Fruit fly (Drosophila melanogaster) whole organism: Measurements from ENCODE around the gene Cyp304a1.

Source experiments
- EcR ChIP-seq, 2 experiments: fragments of >200 bp; optimal IDR thresholded peaks; 2 replicates each; lab custom pipeline; 2017; ENCODE audit warnings: missing biosample characterization in 2 of 2, missing genetic modification characterization in 2 of 2, missing genetic modification reagents in 2 of 2
- psq ChIP-seq: fragments of >200 bp; optimal IDR thresholded peaks from 2 replicates; lab custom pipeline; 2017
- usp ChIP-seq: fragments of >200 bp; optimal IDR thresholded peaks from 2 replicates; lab custom pipeline; 2017; ENCODE audit warnings: missing biosample characterization, missing genetic modification characterization, mixed read lengths

- TF ChIP-seq psq (lab: Kevin White, UChicago) (no peak), EcR (GFP tag; optimal IDR thresholded peaks at IDR 0.05; lab: Kevin White, UChicago) (no peak), usp (GFP tag; lab: Kevin White, UChicago) (no peak)
Measured at dm6 chr3R:12993018-12993417, 29.4 kb downstream of the Cyp304a1 start, which contains the start of gene yellow-f.
